Fruit fly (Drosophila melanogaster) whole organism, embryonic: ENCODE results near the gene KdelR.

Experiments used
- Atf3 ChIP-seq: fragments of 200-800 bp; sonication (Bioruptor generic); optimal IDR thresholded peaks from 3 replicates; lab custom pipeline; 2016; ENCODE audit warnings: missing biosample characterization, missing genetic modification characterization
- BtbVII ChIP-seq: fragments of 200-800 bp; sonication (Bioruptor generic); optimal IDR thresholded peaks from 3 replicates; lab custom pipeline; 2017; ENCODE audit warnings: missing biosample characterization, mild to moderate bottlenecking, missing genetic modification characterization
- CG10267 ChIP-seq: fragments of 200-800 bp; sonication (Bioruptor generic); optimal IDR thresholded peaks from 2 replicates; lab custom pipeline; 2018; ENCODE audit warnings: missing biosample characterization, mild to moderate bottlenecking, missing genetic modification characterization, moderate library complexity
- CG10654 ChIP-seq: fragments of 200-800 bp; sonication (Bioruptor generic); optimal IDR thresholded peaks from 2 replicates; lab custom pipeline; 2016; ENCODE audit warnings: missing biosample characterization, missing genetic modification characterization
- CG12659 ChIP-seq: fragments of 200-800 bp; sonication (Bioruptor generic); optimal IDR thresholded peaks from 3 replicates; lab custom pipeline; 2017; ENCODE audit warnings: mild to moderate bottlenecking, missing biosample characterization, missing genetic modification reagents, missing genetic modification characterization
- CG13296 ChIP-seq: fragments of 200-800 bp; sonication (Bioruptor generic); optimal IDR thresholded peaks from 3 replicates; lab custom pipeline; 2018; ENCODE audit warnings: missing biosample characterization, mild to moderate bottlenecking, missing genetic modification characterization
- CG13775 ChIP-seq: fragments of 200-800 bp; sonication (Bioruptor generic); optimal IDR thresholded peaks from 3 replicates; lab custom pipeline; 2017; ENCODE audit warnings: missing biosample characterization, mild to moderate bottlenecking, missing genetic modification characterization
- CG15011 ChIP-seq: fragments of 200-800 bp; sonication (Bioruptor generic); optimal IDR thresholded peaks from 3 replicates; lab custom pipeline; 2018; ENCODE audit warnings: missing biosample characterization, mild to moderate bottlenecking, missing genetic modification characterization
- CG15514 ChIP-seq: fragments of 200-800 bp; sonication (Bioruptor generic); optimal IDR thresholded peaks from 3 replicates; lab custom pipeline; 2017; ENCODE audit warnings: missing biosample characterization, missing genetic modification characterization, mild to moderate bottlenecking, moderate library complexity, missing genetic modification reagents
- CG1603 ChIP-seq: fragments of 200-800 bp; sonication (Bioruptor generic); optimal IDR thresholded peaks from 2 replicates; lab custom pipeline; 2019; ENCODE audit warnings: missing biosample characterization, mild to moderate bottlenecking, missing genetic modification characterization, moderate library complexity
- CG18262 ChIP-seq: fragments of 200-800 bp; optimal IDR thresholded peaks from 3 replicates; lab custom pipeline; 2019; ENCODE audit warnings: missing biosample characterization, mild to moderate bottlenecking, missing genetic modification characterization, moderate library complexity
- CG1832 ChIP-seq: fragments of 200-800 bp; sonication (Bioruptor generic); optimal IDR thresholded peaks from 2 replicates; lab custom pipeline; 2017; ENCODE audit warnings: missing biosample characterization, mild to moderate bottlenecking, missing genetic modification characterization, inconsistent platforms
- CG30020 ChIP-seq: fragments of 200-800 bp; optimal IDR thresholded peaks from 2 replicates; lab custom pipeline; 2019; ENCODE audit warnings: missing biosample characterization, mild to moderate bottlenecking, missing genetic modification characterization, moderate library complexity
- CG30403 ChIP-seq: fragments of 200-800 bp; sonication (Bioruptor generic); optimal IDR thresholded peaks from 3 replicates; lab custom pipeline; 2016; ENCODE audit warnings: missing biosample characterization, missing genetic modification characterization
- CG3407 ChIP-seq: fragments of 200-800 bp; sonication (Bioruptor generic); optimal IDR thresholded peaks from 2 replicates; lab custom pipeline; 2018; ENCODE audit warnings: missing biosample characterization, mild to moderate bottlenecking, missing genetic modification characterization
- CG3847 ChIP-seq: fragments of 200-800 bp; sonication (Bioruptor generic); IDR thresholded peaks from 2 replicates; pipeline ENCODE4 v1.3.6; 2022; ENCODE audit warnings: missing biosample characterization, missing genetic modification characterization
- CG9876 ChIP-seq: fragments of 200-800 bp; sonication (Bioruptor generic); optimal IDR thresholded peaks from 2 replicates; lab custom pipeline; 2016; ENCODE audit warnings: missing biosample characterization, missing genetic modification characterization
- CHES-1-like ChIP-seq: fragments of 200-800 bp; sonication (Bioruptor generic); optimal IDR thresholded peaks from 2 replicates; lab custom pipeline; 2016; ENCODE audit warnings: missing biosample characterization, missing genetic modification characterization
- Chrac-16 ChIP-seq: fragments of 200-800 bp; sonication (Bioruptor generic); optimal IDR thresholded peaks from 3 replicates; lab custom pipeline; 2016; ENCODE audit warnings: missing biosample characterization, missing genetic modification characterization
- CrebB ChIP-seq: fragments of 200-800 bp; sonication (Bioruptor generic); optimal IDR thresholded peaks from 3 replicates; lab custom pipeline; 2018; ENCODE audit warnings: missing biosample characterization, mild to moderate bottlenecking, missing genetic modification characterization
- Dp ChIP-seq: fragments of 200-800 bp; sonication (Bioruptor generic); optimal IDR thresholded peaks from 2 replicates; lab custom pipeline; 2018; ENCODE audit warnings: missing biosample characterization, mild to moderate bottlenecking, missing genetic modification characterization, moderate library complexity
- Dref ChIP-seq: fragments of 200-800 bp; sonication (Bioruptor generic); IDR thresholded peaks from 2 replicates; pipeline ENCODE4 v1.3.6; 2022; ENCODE audit warnings: missing biosample characterization, missing genetic modification characterization
- E2f2 ChIP-seq: fragments of 200-800 bp; sonication (Bioruptor generic); IDR thresholded peaks from 2 replicates; pipeline ENCODE4 v1.3.6; 2022; ENCODE audit warnings: missing biosample characterization, missing genetic modification characterization
- Elba2 ChIP-seq: fragments of 200-800 bp; sonication (Bioruptor generic); optimal IDR thresholded peaks from 3 replicates; lab custom pipeline; 2016; ENCODE audit warnings: missing biosample characterization, missing genetic modification characterization
- Ets65A ChIP-seq: fragments of 200-800 bp; sonication (Bioruptor generic); peaks from one replicate; lab custom pipeline; 2016; ENCODE audit warnings: missing biosample characterization, missing genetic modification characterization
- Fer1 ChIP-seq: fragments of 200-800 bp; sonication (Bioruptor generic); optimal IDR thresholded peaks from 2 replicates; lab custom pipeline; 2017; ENCODE audit warnings: missing biosample characterization, mild to moderate bottlenecking, missing genetic modification characterization
- HLH4C ChIP-seq: fragments of 200-800 bp; sonication (Bioruptor generic); IDR thresholded peaks from 3 replicates; pipeline ENCODE4 v1.3.6; 2022; ENCODE audit warnings: missing biosample characterization, missing genetic modification characterization; ENCODE audit not compliant: partially characterized antibody
- Hsf ChIP-seq: fragments of 200-800 bp; sonication (Bioruptor generic); optimal IDR thresholded peaks from 3 replicates; lab custom pipeline; 2016; ENCODE audit warnings: missing biosample characterization, missing genetic modification characterization
- Med ChIP-seq: fragments of 200-800 bp; sonication (Bioruptor generic); peaks from one replicate; lab custom pipeline; 2016; ENCODE audit warnings: missing biosample characterization, missing genetic modification characterization, mild to moderate bottlenecking, inconsistent platforms, moderate library complexity
- NFAT ChIP-seq: fragments of 200-800 bp; sonication (Bioruptor generic); IDR thresholded peaks from 2 replicates; pipeline ENCODE4 v1.3.6; 2022; ENCODE audit warnings: missing biosample characterization, missing genetic modification characterization
- Nf-YC ChIP-seq: fragments of 200-800 bp; optimal IDR thresholded peaks from 3 replicates; lab custom pipeline; 2019; ENCODE audit warnings: missing biosample characterization, mild to moderate bottlenecking, missing genetic modification characterization, moderate library complexity
- cato ChIP-seq: fragments of 200-800 bp; sonication (Bioruptor generic); optimal IDR thresholded peaks from 2 replicates; lab custom pipeline; 2016; ENCODE audit warnings: missing biosample characterization, missing genetic modification characterization, borderline replicate concordance
- ems ChIP-seq: fragments of 200-800 bp; sonication (Bioruptor generic); optimal IDR thresholded peaks from 3 replicates; lab custom pipeline; 2016; ENCODE audit warnings: missing biosample characterization, missing genetic modification characterization
- eyg ChIP-seq: fragments of 200-800 bp; sonication (Bioruptor generic); optimal IDR thresholded peaks from 3 replicates; lab custom pipeline; 2016; ENCODE audit warnings: missing biosample characterization, missing genetic modification characterization
- ftz-f1 ChIP-seq: fragments of 200-800 bp; sonication (Bioruptor generic); optimal IDR thresholded peaks from 2 replicates; lab custom pipeline; 2016; ENCODE audit warnings: missing biosample characterization, missing genetic modification characterization
- gce ChIP-seq: fragments of 200-800 bp; sonication (Bioruptor generic); IDR thresholded peaks from 3 replicates; pipeline ENCODE4 v1.3.6; 2022; ENCODE audit warnings: missing biosample characterization, missing genetic modification characterization
- grn ChIP-seq: fragments of 200-800 bp; sonication (Bioruptor generic); optimal IDR thresholded peaks from 3 replicates; lab custom pipeline; 2017; ENCODE audit warnings: missing biosample characterization, missing genetic modification characterization
- hb ChIP-seq: fragments of 200-800 bp; sonication (Bioruptor generic); IDR thresholded peaks from 3 replicates; pipeline ENCODE4 v1.3.6; 2022; ENCODE audit warnings: missing biosample characterization, missing genetic modification characterization; ENCODE audit not compliant: partially characterized antibody
- her ChIP-seq: fragments of 200-800 bp; sonication (Bioruptor generic); optimal IDR thresholded peaks from 2 replicates; lab custom pipeline; 2016; ENCODE audit warnings: missing biosample characterization, missing genetic modification characterization
- kay ChIP-seq: fragments of 200-800 bp; sonication (Bioruptor generic); optimal IDR thresholded peaks from 2 replicates; lab custom pipeline; 2016; ENCODE audit warnings: missing biosample characterization, missing genetic modification characterization
- lola ChIP-seq, 3 experiments: fragments of >200 bp in 2 of 3; fragments of 200-800 bp in 1 of 3; sonication (Bioruptor generic) in 1 of 3; optimal IDR thresholded peaks; 2 replicates each; lab custom pipeline; 2017 to 2019; ENCODE audit warnings: missing biosample characterization in 3 of 3, missing genetic modification characterization in 3 of 3, mild to moderate bottlenecking in 1 of 3, moderate library complexity in 1 of 3
- mam ChIP-seq: fragments of 200-800 bp; sonication (Bioruptor generic); optimal IDR thresholded peaks from 3 replicates; lab custom pipeline; 2016; ENCODE audit warnings: missing biosample characterization, missing genetic modification characterization
- nmo ChIP-seq: fragments of 200-800 bp; sonication (Bioruptor generic); optimal IDR thresholded peaks from 2 replicates; lab custom pipeline; 2018; ENCODE audit warnings: missing biosample characterization, mild to moderate bottlenecking, missing genetic modification characterization, moderate library complexity
- peb ChIP-seq: fragments of 200-800 bp; sonication (Bioruptor generic); IDR thresholded peaks from 2 replicates; pipeline ENCODE4 v1.3.6; 2022; ENCODE audit warnings: missing biosample characterization, missing genetic modification characterization
- sna ChIP-seq: fragments of 200-800 bp; sonication (Bioruptor generic); IDR thresholded peaks from 2 replicates; pipeline ENCODE4 v1.3.6; 2022; ENCODE audit warnings: missing biosample characterization, missing genetic modification characterization; ENCODE audit not compliant: partially characterized antibody
- sqz ChIP-seq: fragments of 200-800 bp; sonication (Bioruptor generic); optimal IDR thresholded peaks from 3 replicates; lab custom pipeline; 2018; ENCODE audit warnings: missing biosample characterization, mild to moderate bottlenecking, missing genetic modification characterization
- trem ChIP-seq: fragments of 200-800 bp; optimal IDR thresholded peaks from 3 replicates; lab custom pipeline; 2019; ENCODE audit warnings: missing biosample characterization, mild to moderate bottlenecking, missing genetic modification characterization, moderate library complexity
- usp ChIP-seq: fragments of >200 bp; optimal IDR thresholded peaks from 2 replicates; lab custom pipeline; 2017; ENCODE audit warnings: missing biosample characterization, missing genetic modification characterization
- vvl ChIP-seq: fragments of 200-800 bp; sonication (Bioruptor generic); IDR thresholded peaks from 2 replicates; pipeline ENCODE4 v1.3.6; 2022; ENCODE audit warnings: missing biosample characterization, missing genetic modification characterization
- wor ChIP-seq: fragments of 200-800 bp; sonication (Bioruptor generic); IDR thresholded peaks from 2 replicates; pipeline ENCODE4 v1.3.6; 2022; ENCODE audit warnings: missing biosample characterization, missing genetic modification characterization
- zen2 ChIP-seq: fragments of 200-800 bp; sonication (Bioruptor generic); IDR thresholded peaks from 3 replicates; pipeline ENCODE4 v1.3.6; 2022; ENCODE audit warnings: missing biosample characterization, missing genetic modification characterization; ENCODE audit not compliant: partially characterized antibody

The KdelR gene

dm6 chr2L:10426534-10427048, at the start of gene KdelR, which contains the start of gene SmB (continued):
- peak; percentile 78 for TF ChIP-seq trem (tag; lab: Kevin White, UChicago)
- peak; percentile 60 for TF ChIP-seq Nf-YC
- peak; percentile 36 for TF ChIP-seq CG13775 (GFP tag; lab: Kevin White, UChicago)
- no peak for TF ChIP-seq grn (GFP tag; lab: Kevin White, UChicago)
- TF ChIP-seq Elba2 (GFP tag; lab: Kevin White, UChicago), result peak; percentile 26
- no peak for TF ChIP-seq CG3847 (GFP tag; lab: Robert Waterston, UW)
- TF ChIP-seq Ets65A (GFP tag; lab: Kevin White, UChicago), result no peak
- TF ChIP-seq gce, result no peak
- peak; percentile 49 for TF ChIP-seq CG18262
- peak; percentile 83 for TF ChIP-seq Med (GFP tag; lab: Kevin White, UChicago)
- peak; percentile 7 for TF ChIP-seq Chrac-16
- peak; percentile 44 for TF ChIP-seq CG30403 (GFP tag; lab: Kevin White, UChicago)
- TF ChIP-seq Hsf (GFP tag; lab: Kevin White, UChicago), result peak; percentile 17
- peak; percentile 80 for TF ChIP-seq Dref (GFP tag; lab: Robert Waterston, UW)
- TF ChIP-seq peb (GFP tag; lab: Robert Waterston, UW), result no peak
- peak; percentile 41 for TF ChIP-seq nmo (GFP tag; lab: Kevin White, UChicago)
- peak; percentile 26 for TF ChIP-seq CHES-1-like (GFP tag; lab: Kevin White, UChicago)
- TF ChIP-seq kay (GFP tag; lab: Kevin White, UChicago), result peak; percentile 90
- peak; percentile 90 for TF ChIP-seq hb (GFP tag; lab: Robert Waterston, UW)
- TF ChIP-seq sna, result peak; percentile 89
- no peak for TF ChIP-seq ftz-f1 (GFP tag; lab: Kevin White, UChicago)
- peak; percentile 11 for TF ChIP-seq BtbVII (GFP tag; lab: Kevin White, UChicago)
- no peak for TF ChIP-seq CG9876 (GFP tag; lab: Kevin White, UChicago)
- TF ChIP-seq Atf3 (GFP tag; lab: Kevin White, UChicago), result peak; percentile 31
- TF ChIP-seq CG1603, result peak; percentile 16
- peak; percentile 68; the same call in 1 of the 2 replicates for TF ChIP-seq E2f2 (GFP tag; lab: Robert Waterston, UW)
- TF ChIP-seq CG10267 (tag; lab: Kevin White, UChicago), result peak; percentile 73
- TF ChIP-seq CG12659, result peak; percentile 82
- TF ChIP-seq ems (GFP tag; lab: Kevin White, UChicago), result no peak
- peak; percentile 84 for TF ChIP-seq sqz (GFP tag; lab: Kevin White, UChicago)
- no peak for TF ChIP-seq NFAT (GFP tag; lab: Robert Waterston, UW)
- TF ChIP-seq zen2 (GFP tag; lab: Robert Waterston, UW), result peak; percentile 66
- TF ChIP-seq cato (GFP tag; lab: Kevin White, UChicago), result no peak
- TF ChIP-seq vvl, result 0 out of 2 replicates have a peak, but pooled peaks have one; percentile 6
- TF ChIP-seq Dp (GFP tag; lab: Kevin White, UChicago), result peak; percentile 55
- TF ChIP-seq CG15011 (GFP tag; lab: Kevin White, UChicago), result no peak
- TF ChIP-seq mam, result no peak
- no peak for TF ChIP-seq CG3407 (GFP tag; lab: Kevin White, UChicago)
- peak; percentile 33 for TF ChIP-seq Fer1 (GFP tag; lab: Kevin White, UChicago)
- no peak for TF ChIP-seq CG10654
- TF ChIP-seq eyg (GFP tag; lab: Kevin White, UChicago), result no peak
- no peak for TF ChIP-seq usp (GFP tag; lab: Kevin White, UChicago)
- TF ChIP-seq CG13296 (GFP tag; lab: Kevin White, UChicago), result peak; percentile 17
- no peak for TF ChIP-seq wor
- peak; percentile 91 for TF ChIP-seq CG30020
- TF ChIP-seq CG1832 (GFP tag; lab: Kevin White, UChicago), result no peak
- peak; percentile 66 for TF ChIP-seq CG15514 (GFP tag; lab: Kevin White, UChicago)
- peak; percentile 96 for TF ChIP-seq HLH4C (GFP tag; lab: Robert Waterston, UW)
- TF ChIP-seq CrebB (tag; lab: Kevin White, UChicago), result peak; percentile 15
- TF ChIP-seq her (GFP tag; lab: Kevin White, UChicago), result no peak
- peak in 1 of 3 experiments; percentile 19 for TF ChIP-seq lola (GFP tag; optimal IDR thresholded peaks at IDR 0.05; lab: Kevin White, UChicago)
